Fruit fly (Drosophila melanogaster) whole organism, pupa: ENCODE data around the gene CG14717.

Source experiments
- CG10348 ChIP-seq: fragments of 200-800 bp; sonication (Bioruptor generic); IDR thresholded peaks from 2 replicates; pipeline ENCODE4 v1.3.6; 2022; ENCODE audit warnings: missing biosample characterization, missing genetic modification characterization
- CG12605 ChIP-seq: fragments of 200-800 bp; sonication (Bioruptor generic); IDR thresholded peaks from 2 replicates; pipeline ENCODE4 v1.3.6; 2022; ENCODE audit warnings: missing biosample characterization, missing genetic modification characterization
- CG13204 ChIP-seq: fragments of 200-800 bp; sonication (Bioruptor generic); optimal IDR thresholded peaks from 2 replicates; lab custom pipeline; 2018; ENCODE audit warnings: missing biosample characterization, mild to moderate bottlenecking, missing genetic modification characterization, moderate library complexity
- CG14655 ChIP-seq: fragments of 200-800 bp; sonication (Bioruptor generic); optimal IDR thresholded peaks from 3 replicates; lab custom pipeline; 2017; ENCODE audit warnings: mild to moderate bottlenecking, missing biosample characterization, missing genetic modification reagents, missing genetic modification characterization
- CG15710 ChIP-seq: fragments of 200-800 bp; sonication (Bioruptor generic); optimal IDR thresholded peaks from 2 replicates; lab custom pipeline; 2018; ENCODE audit warnings: missing biosample characterization, mild to moderate bottlenecking, missing genetic modification characterization, moderate library complexity
- CG17806 ChIP-seq: fragments of 200-800 bp; sonication (Bioruptor generic); optimal IDR thresholded peaks from 2 replicates; lab custom pipeline; 2018; ENCODE audit warnings: missing biosample characterization, mild to moderate bottlenecking, missing genetic modification characterization, moderate library complexity
- CG32121 ChIP-seq: fragments of 200-800 bp; sonication (Bioruptor generic); IDR thresholded peaks from 2 replicates; pipeline ENCODE4 v1.3.6; 2022; ENCODE audit warnings: missing biosample characterization, missing genetic modification characterization
- CG34367 ChIP-seq: fragments of 200-800 bp; sonication (Bioruptor generic); optimal IDR thresholded peaks from 2 replicates; lab custom pipeline; 2018; ENCODE audit warnings: missing biosample characterization, mild to moderate bottlenecking, missing genetic modification characterization
- CG4496 ChIP-seq: fragments of 200-800 bp; sonication (Bioruptor generic); IDR thresholded peaks from 3 replicates; pipeline ENCODE4 v1.3.6; 2022; ENCODE audit warnings: missing biosample characterization, missing genetic modification characterization
- CG8159 ChIP-seq: fragments of 200-800 bp; sonication (Bioruptor generic); optimal IDR thresholded peaks from 3 replicates; lab custom pipeline; 2018; ENCODE audit warnings: missing biosample characterization, mild to moderate bottlenecking, missing genetic modification characterization, moderate library complexity
- CG8301 ChIP-seq: fragments of 200-800 bp; sonication (Bioruptor generic); optimal IDR thresholded peaks from 2 replicates; lab custom pipeline; 2018; ENCODE audit warnings: missing biosample characterization, mild to moderate bottlenecking, missing genetic modification characterization
- CG9948 ChIP-seq: fragments of 200-800 bp; sonication (Bioruptor generic); optimal IDR thresholded peaks from 2 replicates; lab custom pipeline; 2018; ENCODE audit warnings: missing biosample characterization, mild to moderate bottlenecking, missing genetic modification characterization, moderate library complexity
- D1 ChIP-seq: fragments of 200-800 bp; sonication (Bioruptor generic); optimal IDR thresholded peaks from 2 replicates; lab custom pipeline; 2018; ENCODE audit warnings: missing biosample characterization, mild to moderate bottlenecking, missing genetic modification characterization, moderate library complexity
- EcR ChIP-seq: fragments of 200-800 bp; sonication (Bioruptor generic); optimal IDR thresholded peaks from 3 replicates; lab custom pipeline; 2019; ENCODE audit warnings: missing biosample characterization, missing genetic modification characterization, mild to moderate bottlenecking, moderate library complexity, missing genetic modification reagents
- Ets98B ChIP-seq: fragments of 200-800 bp; sonication (Bioruptor generic); IDR thresholded peaks from 2 replicates; pipeline ENCODE4 v1.3.6; 2022; ENCODE audit warnings: missing biosample characterization, missing genetic modification characterization
- Pif1A ChIP-seq: fragments of 200-800 bp; sonication (Bioruptor generic); optimal IDR thresholded peaks from 3 replicates; lab custom pipeline; 2016; ENCODE audit warnings: missing biosample characterization, missing genetic modification characterization
- Pif1B ChIP-seq: fragments of 200-800 bp; sonication (Bioruptor generic); optimal IDR thresholded peaks from 3 replicates; lab custom pipeline; 2016; ENCODE audit warnings: missing biosample characterization, missing genetic modification characterization
- Snoo ChIP-seq: fragments of 200-800 bp; sonication (Bioruptor generic); optimal IDR thresholded peaks from 3 replicates; lab custom pipeline; 2017; ENCODE audit warnings: missing biosample characterization, mild to moderate bottlenecking, missing genetic modification characterization, inconsistent platforms
- fd96Ca ChIP-seq: fragments of 200-800 bp; sonication (Bioruptor generic); IDR thresholded peaks from 3 replicates; pipeline ENCODE4 v1.3.6; 2022; ENCODE audit warnings: missing biosample characterization, missing genetic modification characterization
- gl ChIP-seq: fragments of 200-800 bp; sonication (Bioruptor generic); optimal IDR thresholded peaks from 2 replicates; lab custom pipeline; 2018; ENCODE audit warnings: missing biosample characterization, mild to moderate bottlenecking, missing genetic modification characterization
- rn ChIP-seq: fragments of 200-800 bp; sonication (Bioruptor generic); IDR thresholded peaks from 2 replicates; pipeline ENCODE4 v1.3.6; 2022; ENCODE audit warnings: missing biosample characterization, missing genetic modification characterization

The CG14717 gene

DNA sequence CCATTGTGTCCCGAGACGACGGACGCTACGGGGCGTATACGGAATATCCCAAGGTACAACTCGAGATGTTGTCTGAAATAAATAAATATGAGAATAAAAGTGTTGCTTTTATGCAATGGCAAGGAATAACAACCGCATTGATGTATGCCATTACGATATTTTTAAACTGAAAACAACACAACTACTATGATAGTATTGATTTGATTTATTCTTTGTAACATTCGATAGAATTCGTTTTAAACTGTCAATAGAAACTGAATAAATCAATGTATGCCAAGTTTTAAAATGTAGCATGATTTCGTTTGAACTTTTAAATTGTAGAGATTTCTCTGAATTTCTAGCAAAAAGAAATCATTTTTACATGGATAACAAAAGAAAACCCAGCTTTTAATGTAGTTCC is at the start of gene CG14717:
TSS of gene CG14717 (plus strand) at position 301 of the 400 bp plus-strand sequence.
- no peak for TF ChIP-seq CG9948 (tag; lab: Kevin White, UChicago)
- TF ChIP-seq, all 21 proteins: peak for 0

DNA sequence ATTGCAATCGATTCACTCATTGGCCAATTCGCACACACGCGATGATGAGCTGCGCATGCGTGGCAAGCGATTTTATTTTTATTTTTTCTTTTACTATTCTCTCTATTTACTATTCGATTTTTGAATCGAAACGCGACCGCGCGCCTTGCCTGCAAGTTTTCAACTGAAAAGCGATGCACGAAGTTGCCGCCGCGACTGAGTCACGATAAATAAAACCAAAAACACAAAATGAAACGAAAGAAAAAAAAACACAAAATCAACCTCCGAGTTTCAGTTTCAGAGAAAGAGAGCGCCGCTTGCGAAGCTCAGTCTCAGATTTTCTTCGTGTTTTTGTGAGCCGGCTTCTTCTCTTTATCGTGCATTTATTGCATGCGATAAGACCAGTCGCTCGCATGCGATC is 49.5 kb upstream of the CG14717 start:
- TF ChIP-seq CG8301 (tag; lab: Kevin White, UChicago) (peak; percentile 23), Pif1B (GFP tag; lab: Kevin White, UChicago) (peak; percentile 67), Snoo (peak; percentile 38), CG17806 (peak; percentile 78), CG14655 (no peak), CG32121 (GFP tag; lab: Robert Waterston, UW) (peak; percentile 62), CG8159 (tag; lab: Kevin White, UChicago) (peak; percentile 70), CG13204 (GFP tag; lab: Kevin White, UChicago) (peak; percentile 90), Pif1A (GFP tag; lab: Kevin White, UChicago) (peak; percentile 74), fd96Ca (GFP tag; lab: Robert Waterston, UW) (peak; percentile 78), CG15710 (tag; lab: Kevin White, UChicago) (peak; percentile 70), CG34367 (tag; lab: Kevin White, UChicago) (peak; percentile 66), CG4496 (GFP tag; lab: Robert Waterston, UW) (peak; percentile 82), D1 (tag; lab: Kevin White, UChicago) (no peak), gl (peak; percentile 96), CG10348 (GFP tag; lab: Robert Waterston, UW) (no peak), rn (GFP tag; lab: Robert Waterston, UW) (0 out of 2 replicates have a peak, but pooled peaks have one; percentile 25), EcR (GFP tag; lab: Kevin White, UChicago) (peak; percentile 49), Ets98B (GFP tag; lab: Robert Waterston, UW) (peak; percentile 80; the same call in 1 of the 2 replicates), CG9948 (tag; lab: Kevin White, UChicago) (peak; percentile 32), CG12605 (GFP tag; lab: Robert Waterston, UW) (peak; percentile 90)

DNA sequence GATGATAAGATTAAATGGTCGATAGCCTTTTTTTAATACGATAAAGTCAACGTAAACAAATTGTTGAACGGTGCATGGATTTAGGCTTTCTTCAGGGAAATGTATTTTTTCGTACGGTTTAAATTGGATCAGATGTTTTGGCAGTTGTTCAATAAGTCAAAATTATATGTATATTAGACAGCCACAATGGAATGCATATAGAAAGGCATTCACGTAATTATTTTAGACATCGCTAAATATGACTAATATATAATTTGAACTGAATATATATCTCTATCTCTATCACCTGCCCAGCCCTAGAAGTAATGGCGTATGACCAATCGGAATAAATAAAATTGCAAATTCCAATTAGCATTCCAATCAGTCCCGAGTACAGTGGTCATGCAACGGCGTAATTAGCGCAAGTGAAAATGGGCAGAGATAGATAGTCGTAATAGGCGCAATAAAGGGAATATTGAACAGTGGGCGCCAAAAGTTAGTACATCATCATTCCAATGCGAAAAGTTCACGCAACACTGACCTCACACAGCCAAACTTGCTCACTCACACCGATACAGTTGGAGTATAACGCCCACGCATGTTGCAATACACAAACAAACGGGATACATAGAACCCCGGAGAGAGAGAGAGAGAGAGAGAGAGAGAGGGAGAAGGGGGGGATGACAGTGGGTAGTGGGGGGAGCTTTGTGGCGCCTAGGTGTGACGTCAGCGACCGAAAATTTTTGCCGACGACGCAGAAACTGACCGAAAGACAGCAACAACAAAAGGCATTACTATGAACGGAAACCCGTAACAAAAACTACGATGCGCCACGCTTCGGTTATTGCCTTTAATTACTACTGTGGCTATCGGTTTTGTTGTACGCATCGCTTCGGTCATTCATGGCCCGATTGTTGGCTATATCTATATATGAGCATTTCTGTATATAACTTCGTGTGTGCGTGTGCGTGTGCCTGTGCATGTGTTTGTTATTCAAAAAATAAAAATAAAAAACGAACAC is 47.7 kb upstream of the CG14717 start:
- TF ChIP-seq CG15710 (tag; lab: Kevin White, UChicago) (no peak), CG8301 (tag; lab: Kevin White, UChicago) (no peak), CG12605 (GFP tag; lab: Robert Waterston, UW) (no peak), CG13204 (GFP tag; lab: Kevin White, UChicago) (no peak), fd96Ca (GFP tag; lab: Robert Waterston, UW) (0 out of 3 replicates have a peak, but pooled peaks have one; percentile 9), Pif1A (GFP tag; lab: Kevin White, UChicago) (no peak), CG32121 (GFP tag; lab: Robert Waterston, UW) (no peak), CG9948 (tag; lab: Kevin White, UChicago) (no peak), Pif1B (GFP tag; lab: Kevin White, UChicago) (no peak), Ets98B (GFP tag; lab: Robert Waterston, UW) (no peak), rn (GFP tag; lab: Robert Waterston, UW) (no peak), CG14655 (no peak), CG10348 (GFP tag; lab: Robert Waterston, UW) (no peak), EcR (GFP tag; lab: Kevin White, UChicago) (peak; percentile 59), CG8159 (tag; lab: Kevin White, UChicago) (no peak), CG34367 (tag; lab: Kevin White, UChicago) (no peak), Snoo (no peak), D1 (tag; lab: Kevin White, UChicago) (no peak)

DNA sequence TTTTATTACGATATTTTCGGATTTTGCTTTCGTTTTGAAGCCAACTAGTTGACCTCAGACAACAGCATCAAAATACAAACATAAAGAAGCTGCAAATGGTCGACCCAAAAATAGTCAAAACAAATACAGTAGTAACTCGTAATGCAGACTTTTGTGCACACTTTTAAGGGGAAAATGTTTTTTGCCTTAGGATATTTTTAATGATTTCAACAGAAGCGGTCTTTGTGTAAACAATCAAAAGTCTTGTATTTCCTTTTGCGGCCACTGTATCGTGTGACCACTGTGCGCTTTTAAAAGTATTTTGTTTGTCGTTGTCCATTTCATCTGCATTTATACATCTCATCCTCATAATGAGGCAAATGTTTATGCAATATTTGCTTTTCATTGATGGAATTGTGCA is 46.9 kb upstream of the CG14717 start:
- TF ChIP-seq rn (GFP tag; lab: Robert Waterston, UW) (peak; percentile 80), CG10348 (GFP tag; lab: Robert Waterston, UW) (peak; percentile 87), fd96Ca (GFP tag; lab: Robert Waterston, UW) (peak; percentile 92), CG13204 (GFP tag; lab: Kevin White, UChicago) (peak; percentile 35), CG15710 (tag; lab: Kevin White, UChicago) (peak; percentile 81), EcR (GFP tag; lab: Kevin White, UChicago) (no peak), CG8159 (tag; lab: Kevin White, UChicago) (peak; percentile 76), Pif1B (GFP tag; lab: Kevin White, UChicago) (peak; percentile 67), CG8301 (tag; lab: Kevin White, UChicago) (peak; percentile 70), CG14655 (peak; percentile 77), D1 (tag; lab: Kevin White, UChicago) (no peak), Snoo (peak; percentile 79), Ets98B (GFP tag; lab: Robert Waterston, UW) (peak; percentile 90), CG12605 (GFP tag; lab: Robert Waterston, UW) (peak; percentile 76), CG9948 (tag; lab: Kevin White, UChicago) (peak; percentile 68), gl (no peak), CG17806 (peak; percentile 72), Pif1A (GFP tag; lab: Kevin White, UChicago) (peak; percentile 82), CG32121 (GFP tag; lab: Robert Waterston, UW) (peak; percentile 90), CG4496 (GFP tag; lab: Robert Waterston, UW) (peak; percentile 94), CG34367 (tag; lab: Kevin White, UChicago) (peak; percentile 64)
